Worm (Caenorhabditis elegans) whole organism, L1 larva: Measurements from ENCODE around the gene T14A8.2.

Experiments
- aha-1 ChIP-seq: fragments of 150-350 bp; optimal IDR thresholded peaks from 2 replicates; lab custom pipeline; 2014; ENCODE audit warnings: missing biosample characterization, missing genetic modification characterization
- fos-1 ChIP-seq: fragments of 150-350 bp; optimal IDR thresholded peaks from 2 replicates; lab custom pipeline; 2014; ENCODE audit warnings: missing biosample characterization, missing genetic modification characterization
- nhr-237 ChIP-seq: fragments of 150-350 bp; optimal IDR thresholded peaks from 2 replicates; lab custom pipeline; 2014; ENCODE audit warnings: missing biosample characterization, missing genetic modification characterization
- ztf-4 ChIP-seq: fragments of 150-350 bp; optimal IDR thresholded peaks from 2 replicates; lab custom pipeline; 2014; ENCODE audit warnings: missing biosample characterization, missing genetic modification characterization

ce11 chrIV:7804740-7805139, 17.7 kb downstream of the T14A8.2 start, which contains the start of gene C33H5.2:
- TF ChIP-seq ztf-4 (tag; lab: Kevin White, UChicago) = no peak
- no peak for TF ChIP-seq nhr-237 (tag; lab: Kevin White, UChicago)
- TF ChIP-seq fos-1 (tag; lab: Kevin White, UChicago) = no peak
- TF ChIP-seq aha-1 (tag; lab: Kevin White, UChicago) = no peak
